Worm (Caenorhabditis elegans) whole organism, L4 larva: ENCODE data around the gene pno-1.
A peak's percentile ranks its signal among the peaks of the same experiment; 100 is the strongest.

Source experiments
- F37D6.2 ChIP-seq: sonication (generic microtip); optimal IDR thresholded peaks from 2 replicates; lab custom pipeline; 2016; ENCODE audit warnings: mild to moderate bottlenecking, missing genetic modification characterization, missing compliant biosample characterization
- ZK546.5 ChIP-seq, 2 experiments: sonication (generic microtip); optimal IDR thresholded peaks; 2 replicates each; lab custom pipeline; 2017; ENCODE audit warnings: missing biosample characterization in 2 of 2, missing genetic modification characterization in 2 of 2
- ces-1 ChIP-seq: fragments of 150-350 bp; sonication (generic microtip); optimal IDR thresholded peaks from 4 replicates; lab custom pipeline; 2014; ENCODE audit warnings: missing biosample characterization, missing genetic modification reagents, missing genetic modification characterization
- nhr-11 ChIP-seq: fragments of 150-350 bp; optimal IDR thresholded peaks from 2 replicates; lab custom pipeline; 2014; ENCODE audit warnings: missing biosample characterization, missing genetic modification characterization
- nhr-237 ChIP-seq: sonication (generic microtip); optimal IDR thresholded peaks from 2 replicates; lab custom pipeline; 2017; ENCODE audit warnings: missing biosample characterization, missing genetic modification characterization

- TF ChIP-seq ZK546.5 (tag; optimal IDR thresholded peaks at IDR 0.05; lab: Kevin White, UChicago) (no peak), ces-1 (GFP tag; lab: Kevin White, UChicago) (no peak), nhr-11 (tag; lab: Kevin White, UChicago) (peak; percentile 12), nhr-237 (tag; lab: Kevin White, UChicago) (no peak), F37D6.2 (no peak)
Observed at ce11 chrII:9773892-9774581, 31.4 kb upstream of the pno-1 start, which contains the start of gene ZK1321.4.
